Fruit fly (Drosophila melanogaster) whole organism, embryonic: ENCODE results near the gene CG43693.

Experiments
- BEAF-32 ChIP-seq: fragments of 200-800 bp; sonication (Bioruptor generic); optimal IDR thresholded peaks from 3 replicates; lab custom pipeline; 2017; ENCODE audit warnings: missing biosample characterization, missing genetic modification characterization, mild to moderate bottlenecking, moderate library complexity, missing genetic modification reagents
- CG10959 ChIP-seq: fragments of 200-800 bp; sonication (Bioruptor generic); IDR thresholded peaks from 2 replicates; pipeline ENCODE4 v1.3.6; 2022; ENCODE audit warnings: missing biosample characterization, missing genetic modification characterization
- CG10979 ChIP-seq: fragments of 200-800 bp; sonication (Bioruptor generic); optimal IDR thresholded peaks from 2 replicates; lab custom pipeline; 2018; ENCODE audit warnings: missing biosample characterization, mild to moderate bottlenecking, missing genetic modification characterization, moderate library complexity
- CG11398 ChIP-seq: fragments of 200-800 bp; sonication (Bioruptor generic); optimal IDR thresholded peaks from 2 replicates; lab custom pipeline; 2016; ENCODE audit warnings: missing biosample characterization, missing genetic modification characterization
- CG12299 ChIP-seq: fragments of 200-800 bp; sonication (Bioruptor generic); optimal IDR thresholded peaks from 2 replicates; lab custom pipeline; 2018; ENCODE audit warnings: missing biosample characterization, mild to moderate bottlenecking, missing genetic modification characterization
- CG15479 ChIP-seq: fragments of 200-800 bp; sonication (Bioruptor generic); optimal IDR thresholded peaks from 3 replicates; lab custom pipeline; 2019; ENCODE audit warnings: missing biosample characterization, mild to moderate bottlenecking, missing genetic modification characterization, moderate library complexity
- CG16813 ChIP-seq: fragments of 200-800 bp; sonication (Bioruptor generic); IDR thresholded peaks from 3 replicates; pipeline ENCODE4 v1.3.6; 2022; ENCODE audit warnings: missing biosample characterization, missing genetic modification characterization; ENCODE audit not compliant: partially characterized antibody
- CG17612 ChIP-seq: fragments of 200-800 bp; sonication (Bioruptor generic); IDR thresholded peaks from 2 replicates; pipeline ENCODE4 v1.3.6; 2022; ENCODE audit warnings: missing biosample characterization, missing genetic modification characterization
- CG17802 ChIP-seq: fragments of 200-800 bp; sonication (Bioruptor generic); optimal IDR thresholded peaks from 2 replicates; lab custom pipeline; 2018; ENCODE audit warnings: missing biosample characterization, mild to moderate bottlenecking, missing genetic modification characterization, moderate library complexity
- CG1792 ChIP-seq: fragments of 200-800 bp; sonication (Bioruptor generic); optimal IDR thresholded peaks from 2 replicates; lab custom pipeline; 2016; ENCODE audit warnings: missing biosample characterization, missing genetic modification characterization
- CG18476 ChIP-seq: fragments of 200-800 bp; sonication (Bioruptor generic); optimal IDR thresholded peaks from 2 replicates; lab custom pipeline; 2016; ENCODE audit warnings: missing biosample characterization, mild to moderate bottlenecking, missing genetic modification characterization
- CG18599 ChIP-seq: fragments of 200-800 bp; sonication (Bioruptor generic); optimal IDR thresholded peaks from 3 replicates; lab custom pipeline; 2017; ENCODE audit warnings: missing biosample characterization, missing genetic modification characterization, mild to moderate bottlenecking, moderate library complexity, missing genetic modification reagents
- CG31441 ChIP-seq: fragments of 200-800 bp; sonication (Bioruptor generic); IDR thresholded peaks from 2 replicates; pipeline ENCODE4 v1.3.6; 2022; ENCODE audit warnings: missing biosample characterization, missing genetic modification characterization
- CG34376 ChIP-seq: fragments of 200-800 bp; sonication (Bioruptor generic); optimal IDR thresholded peaks from 2 replicates; lab custom pipeline; 2018; ENCODE audit warnings: missing biosample characterization, mild to moderate bottlenecking, missing genetic modification characterization
- CG4404 ChIP-seq: fragments of 200-800 bp; sonication (Bioruptor generic); IDR thresholded peaks from 2 replicates; pipeline ENCODE4 v1.3.6; 2022; ENCODE audit warnings: missing biosample characterization, missing genetic modification characterization
- CG6175 ChIP-seq: fragments of 200-800 bp; sonication (Bioruptor generic); IDR thresholded peaks from 3 replicates; pipeline ENCODE4 v1.3.6; 2022; ENCODE audit warnings: missing biosample characterization, missing genetic modification characterization
- CG8359 ChIP-seq: fragments of 200-800 bp; sonication (Bioruptor generic); optimal IDR thresholded peaks from 2 replicates; lab custom pipeline; 2017; ENCODE audit warnings: missing biosample characterization, mild to moderate bottlenecking, missing genetic modification characterization, borderline replicate concordance
- CG8765 ChIP-seq: fragments of 200-800 bp; sonication (Bioruptor generic); IDR thresholded peaks from 2 replicates; pipeline ENCODE4 v1.3.6; 2022; ENCODE audit warnings: missing biosample characterization, missing genetic modification characterization
- Camta ChIP-seq: fragments of 200-800 bp; sonication (Bioruptor generic); optimal IDR thresholded peaks from 2 replicates; lab custom pipeline; 2016; ENCODE audit warnings: missing biosample characterization, missing genetic modification characterization
- Dfd ChIP-seq, 2 experiments: fragments of >200 bp; optimal IDR thresholded peaks; 2 replicates each; lab custom pipeline; 2017; ENCODE audit warnings: missing biosample characterization in 2 of 2, missing genetic modification characterization in 2 of 2
- Dref ChIP-seq: fragments of 200-800 bp; sonication (Bioruptor generic); IDR thresholded peaks from 2 replicates; pipeline ENCODE4 v1.3.6; 2022; ENCODE audit warnings: missing biosample characterization, missing genetic modification characterization
- Gug ChIP-seq: fragments of 200-800 bp; sonication (Bioruptor generic); IDR thresholded peaks from 4 replicates; pipeline ENCODE4 v1.3.6; 2022; ENCODE audit warnings: missing biosample characterization, missing genetic modification characterization
- H2.0 ChIP-seq: fragments of 200-800 bp; sonication (Bioruptor generic); IDR thresholded peaks from 2 replicates; pipeline ENCODE4 v1.3.6; 2022; ENCODE audit warnings: missing biosample characterization, missing genetic modification characterization
- Hand ChIP-seq: fragments of 200-800 bp; sonication (Bioruptor generic); optimal IDR thresholded peaks from 2 replicates; lab custom pipeline; 2017; ENCODE audit warnings: mild to moderate bottlenecking, missing biosample characterization, missing genetic modification reagents, missing genetic modification characterization
- Hr51 ChIP-seq, 2 experiments: fragments of 200-800 bp; sonication (Bioruptor generic); optimal IDR thresholded peaks; 2 replicates in 1 of 2; 3 replicates in 1 of 2; lab custom pipeline; 2016 to 2018; ENCODE audit warnings: missing biosample characterization in 2 of 2, missing genetic modification characterization in 2 of 2, mild to moderate bottlenecking in 1 of 2, moderate library complexity in 1 of 2
- Hsf ChIP-seq: fragments of 200-800 bp; sonication (Bioruptor generic); optimal IDR thresholded peaks from 3 replicates; lab custom pipeline; 2016; ENCODE audit warnings: missing biosample characterization, missing genetic modification characterization
- MESR4 ChIP-seq: fragments of 200-800 bp; sonication (Bioruptor generic); optimal IDR thresholded peaks from 2 replicates; lab custom pipeline; 2018; ENCODE audit warnings: missing biosample characterization, mild to moderate bottlenecking, missing genetic modification characterization, moderate library complexity
- Mad ChIP-seq: fragments of 200-800 bp; sonication (Bioruptor generic); optimal IDR thresholded peaks from 2 replicates; lab custom pipeline; 2016; ENCODE audit warnings: missing biosample characterization, missing genetic modification characterization
- Mrtf ChIP-seq: fragments of 200-800 bp; sonication (Bioruptor generic); IDR thresholded peaks from 3 replicates; pipeline ENCODE4 v1.3.6; 2022; ENCODE audit warnings: missing biosample characterization, missing genetic modification characterization
- Trl ChIP-seq, 3 experiments: fragments of >200 bp in 2 of 3; fragments of 200-800 bp in 1 of 3; sonication (Bioruptor generic) in 1 of 3; optimal IDR thresholded peaks; 2 replicates in 1 of 3; 3 replicates in 2 of 3; lab custom pipeline; 2016 to 2017; ENCODE audit warnings: missing biosample characterization in 1 of 3, missing genetic modification characterization in 1 of 3
- amos ChIP-seq: fragments of 200-800 bp; sonication (Bioruptor generic); IDR thresholded peaks from 2 replicates; pipeline ENCODE4 v1.3.6; 2022; ENCODE audit warnings: missing biosample characterization, missing genetic modification characterization; ENCODE audit not compliant: partially characterized antibody
- ap ChIP-seq: fragments of 200-800 bp; sonication (Bioruptor generic); IDR thresholded peaks from 2 replicates; pipeline ENCODE4 v1.3.6; 2022; ENCODE audit warnings: missing biosample characterization, missing genetic modification characterization
- bcd ChIP-seq: fragments of 200-800 bp; sonication (Bioruptor generic); optimal IDR thresholded peaks from 2 replicates; lab custom pipeline; 2017; ENCODE audit warnings: missing biosample characterization, mild to moderate bottlenecking, missing genetic modification characterization
- chinmo ChIP-seq: fragments of 200-800 bp; sonication (Bioruptor generic); IDR thresholded peaks from 4 replicates; pipeline ENCODE4 v1.3.6; 2022; ENCODE audit warnings: missing biosample characterization, missing genetic modification characterization; ENCODE audit not compliant: partially characterized antibody
- dmrt11E ChIP-seq: fragments of 200-800 bp; sonication (Bioruptor generic); optimal IDR thresholded peaks from 3 replicates; lab custom pipeline; 2018; ENCODE audit warnings: missing biosample characterization, mild to moderate bottlenecking, missing genetic modification characterization, moderate library complexity
- eve ChIP-seq, 2 experiments: fragments of >200 bp; optimal IDR thresholded peaks; 2 replicates each; lab custom pipeline; 2017; ENCODE audit warnings: missing biosample characterization in 2 of 2, missing genetic modification characterization in 2 of 2
- ham ChIP-seq: fragments of 200-800 bp; sonication (Bioruptor generic); IDR thresholded peaks from 2 replicates; pipeline ENCODE4 v1.3.6; 2022; ENCODE audit warnings: missing biosample characterization, missing genetic modification characterization
- hbn ChIP-seq: fragments of 200-800 bp; sonication (Bioruptor generic); IDR thresholded peaks from 2 replicates; pipeline ENCODE4 v1.3.6; 2022; ENCODE audit warnings: missing biosample characterization, missing genetic modification characterization; ENCODE audit not compliant: partially characterized antibody
- her ChIP-seq: fragments of 200-800 bp; sonication (Bioruptor generic); optimal IDR thresholded peaks from 2 replicates; lab custom pipeline; 2016; ENCODE audit warnings: missing biosample characterization, missing genetic modification characterization
- hth ChIP-seq: fragments of >200 bp; optimal IDR thresholded peaks from 2 replicates; lab custom pipeline; 2017; ENCODE audit warnings: inconsistent platforms
- inv ChIP-seq: fragments of 200-800 bp; sonication (Bioruptor generic); IDR thresholded peaks from 2 replicates; pipeline ENCODE4 v1.3.6; 2022; ENCODE audit warnings: missing biosample characterization, missing genetic modification characterization; ENCODE audit not compliant: partially characterized antibody
- kah ChIP-seq: fragments of 200-800 bp; sonication (Bioruptor generic); optimal IDR thresholded peaks from 2 replicates; lab custom pipeline; 2018; ENCODE audit warnings: missing biosample characterization, mild to moderate bottlenecking, missing genetic modification characterization
- nau ChIP-seq: fragments of 200-800 bp; sonication (Bioruptor generic); optimal IDR thresholded peaks from 3 replicates; lab custom pipeline; 2017; ENCODE audit warnings: missing biosample characterization, mild to moderate bottlenecking, missing genetic modification characterization, missing genetic modification reagents
- org-1 ChIP-seq: fragments of 200-800 bp; sonication (Bioruptor generic); optimal IDR thresholded peaks from 2 replicates; lab custom pipeline; 2017; ENCODE audit warnings: missing biosample characterization, missing genetic modification characterization
- pzg ChIP-seq: fragments of 200-800 bp; sonication (Bioruptor generic); optimal IDR thresholded peaks from 3 replicates; lab custom pipeline; 2018; ENCODE audit warnings: missing biosample characterization, mild to moderate bottlenecking, missing genetic modification characterization, moderate library complexity
- run ChIP-seq: fragments of 200-800 bp; sonication (Bioruptor generic); optimal IDR thresholded peaks from 3 replicates; lab custom pipeline; 2018; ENCODE audit warnings: missing biosample characterization, mild to moderate bottlenecking, missing genetic modification characterization
- sens ChIP-seq: fragments of 200-800 bp; sonication (Bioruptor generic); peaks from one replicate; lab custom pipeline; 2016; ENCODE audit warnings: missing biosample characterization, missing genetic modification characterization
- vfl ChIP-seq: fragments of 200-800 bp; sonication (Bioruptor generic); optimal IDR thresholded peaks from 2 replicates; lab custom pipeline; 2016; ENCODE audit warnings: missing biosample characterization, missing genetic modification characterization

Gene CG43693

DNA sequence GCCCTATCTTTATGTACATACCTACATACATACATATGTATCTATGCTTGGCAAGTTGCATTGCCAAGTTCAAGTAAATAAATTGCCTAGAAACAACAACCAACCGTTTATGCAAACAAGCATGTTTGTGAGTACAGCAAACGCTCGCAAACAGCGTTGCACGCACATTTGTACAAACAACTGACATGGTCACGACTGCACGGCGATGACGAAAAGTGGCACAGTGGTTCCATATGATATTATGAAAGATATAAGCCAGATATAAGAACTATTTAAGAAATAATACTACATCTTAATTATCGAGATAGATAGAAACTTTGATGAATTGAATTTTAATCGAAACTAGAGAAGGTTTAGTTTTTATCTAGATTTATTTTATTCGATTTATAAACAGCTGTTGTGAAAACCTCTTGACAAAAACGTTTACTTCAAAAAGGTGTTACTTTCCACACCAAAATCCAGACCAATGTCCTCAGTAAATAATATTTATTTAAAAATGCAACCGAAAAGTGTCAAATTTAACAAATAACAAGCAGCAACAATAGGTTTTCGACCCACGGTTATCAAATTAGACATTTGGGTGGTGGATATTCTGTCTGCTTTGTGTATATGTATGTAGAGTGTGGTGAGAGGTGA lies 38.8 kb upstream of the CG43693 start (continued):
- TF ChIP-seq eve (GFP tag; optimal IDR thresholded peaks at IDR 0.05; lab: Kevin White, UChicago) = peak; percentile 1 to 98
- TF ChIP-seq CG4404 (GFP tag; lab: Robert Waterston, UW) = peak; percentile 65
- peak; percentile 54 for TF ChIP-seq H2.0 (GFP tag; lab: Robert Waterston, UW)
- TF ChIP-seq CG1792 (GFP tag; lab: Kevin White, UChicago) = peak; percentile 77
- peak; percentile 71 for TF ChIP-seq CG8359
- TF ChIP-seq CG6175 (GFP tag; lab: Robert Waterston, UW) = no peak
- TF ChIP-seq CG12299 (tag; lab: Kevin White, UChicago) = peak; percentile 80
- peak; percentile 70 for TF ChIP-seq CG34376
- peak; percentile 97 for TF ChIP-seq CG31441 (GFP tag; lab: Robert Waterston, UW)
- peak; percentile 85 for TF ChIP-seq CG18599 (GFP tag; lab: Kevin White, UChicago)
- TF ChIP-seq BEAF-32 (GFP tag; lab: Kevin White, UChicago) = no peak
- TF ChIP-seq her (GFP tag; lab: Kevin White, UChicago) = peak; percentile 54
- peak; percentile 68 to 97 for TF ChIP-seq Hr51 (GFP tag; optimal IDR thresholded peaks at IDR 0.05; lab: Kevin White, UChicago)
- TF ChIP-seq CG8765 (GFP tag; lab: Robert Waterston, UW) = peak; percentile 50
- TF ChIP-seq Hsf (GFP tag; lab: Kevin White, UChicago) = peak; percentile 93
- TF ChIP-seq ap = peak; percentile 36
- TF ChIP-seq inv (GFP tag; lab: Robert Waterston, UW) = no peak; the same call in 1 of the 2 replicates
- TF ChIP-seq CG18476 (GFP tag; lab: Kevin White, UChicago) = peak; percentile 91
- peak; percentile 82 for TF ChIP-seq CG15479 (GFP tag; lab: Kevin White, UChicago)
- TF ChIP-seq ham (GFP tag; lab: Robert Waterston, UW) = no peak
- TF ChIP-seq Dfd (GFP tag; optimal IDR thresholded peaks at IDR 0.05; lab: Kevin White, UChicago) = no peak
- TF ChIP-seq run (tag; lab: Kevin White, UChicago) = peak; percentile 86
- peak; percentile 31; the same call in 1 of the 2 replicates for TF ChIP-seq CG17612
- TF ChIP-seq bcd (GFP tag; lab: Kevin White, UChicago) = peak; percentile 88
- peak; percentile 83 for TF ChIP-seq CG10959 (GFP tag; lab: Robert Waterston, UW)
- TF ChIP-seq hth (lab: Kevin White, UChicago) = no peak
- TF ChIP-seq chinmo = peak; percentile 65; the same call in 1 of the 4 replicates
- TF ChIP-seq org-1 = peak; percentile 90
- TF ChIP-seq CG11398 (GFP tag; lab: Kevin White, UChicago) = peak; percentile 83
- no peak for TF ChIP-seq amos (GFP tag; lab: Robert Waterston, UW)
- peak; percentile 29 for TF ChIP-seq vfl
- TF ChIP-seq Mrtf (GFP tag; lab: Robert Waterston, UW) = peak; percentile 53; the same call in 1 of the 3 replicates
- peak; percentile 89 for TF ChIP-seq Camta (GFP tag; lab: Kevin White, UChicago)
- no peak for TF ChIP-seq Trl (optimal IDR thresholded peaks at IDR 0.05; lab: Kevin White, UChicago)
- TF ChIP-seq Trl (GFP tag; optimal IDR thresholded peaks at IDR 0.05; lab: Kevin White, UChicago) = peak; percentile 81
- TF ChIP-seq Dref (GFP tag; lab: Robert Waterston, UW) = no peak
- peak; percentile 95 for TF ChIP-seq CG10979 (tag; lab: Kevin White, UChicago)
- TF ChIP-seq CG16813 (GFP tag; lab: Robert Waterston, UW) = peak; percentile 49; the same call in 1 of the 3 replicates
- no peak for TF ChIP-seq MESR4 (GFP tag; lab: Kevin White, UChicago)
- TF ChIP-seq kah (GFP tag; lab: Kevin White, UChicago) = peak; percentile 82
- TF ChIP-seq pzg (GFP tag; lab: Kevin White, UChicago) = no peak
- peak; percentile 89 for TF ChIP-seq dmrt11E
- peak; percentile 54; the same call in 3 of the 4 replicates for TF ChIP-seq Gug (GFP tag; lab: Robert Waterston, UW)
- TF ChIP-seq CG17802 (tag; lab: Kevin White, UChicago) = peak; percentile 3
- peak; percentile 99 for TF ChIP-seq sens
- peak; percentile 77 for TF ChIP-seq Mad (GFP tag; lab: Kevin White, UChicago)
- TF ChIP-seq nau = peak; percentile 93
- peak; percentile 82 for TF ChIP-seq Hand (GFP tag; lab: Kevin White, UChicago)
- no peak for TF ChIP-seq hbn
